Fruit fly (Drosophila melanogaster): Measurements from ENCODE around the gene sesB.

Gene sesB

DNA sequence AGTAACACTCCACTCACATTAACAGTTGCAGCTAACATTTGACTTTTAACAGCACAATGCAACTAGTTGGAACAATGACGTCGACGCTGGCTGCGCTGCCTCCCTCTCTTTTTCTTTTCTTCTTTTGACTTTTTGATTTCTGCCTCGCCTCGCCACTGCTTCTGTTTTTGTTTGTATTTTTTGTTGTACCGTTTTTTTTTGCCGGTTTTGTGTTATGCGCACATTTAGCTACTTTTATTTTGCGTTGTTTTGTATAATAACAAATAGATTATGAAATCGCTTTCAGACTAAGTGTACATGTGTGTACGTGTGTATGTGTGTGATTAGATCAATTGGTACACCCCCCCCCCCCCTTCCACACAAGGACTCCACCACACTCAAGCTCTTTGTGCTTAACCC, 44.2 kb downstream of the sesB start (continued):
- no peak for TF ChIP-seq ss (GFP tag; optimal IDR thresholded peaks at IDR 0.05)
- TF ChIP-seq Lpt (GFP tag; optimal IDR thresholded peaks at IDR 0.05), result no peak

DNA sequence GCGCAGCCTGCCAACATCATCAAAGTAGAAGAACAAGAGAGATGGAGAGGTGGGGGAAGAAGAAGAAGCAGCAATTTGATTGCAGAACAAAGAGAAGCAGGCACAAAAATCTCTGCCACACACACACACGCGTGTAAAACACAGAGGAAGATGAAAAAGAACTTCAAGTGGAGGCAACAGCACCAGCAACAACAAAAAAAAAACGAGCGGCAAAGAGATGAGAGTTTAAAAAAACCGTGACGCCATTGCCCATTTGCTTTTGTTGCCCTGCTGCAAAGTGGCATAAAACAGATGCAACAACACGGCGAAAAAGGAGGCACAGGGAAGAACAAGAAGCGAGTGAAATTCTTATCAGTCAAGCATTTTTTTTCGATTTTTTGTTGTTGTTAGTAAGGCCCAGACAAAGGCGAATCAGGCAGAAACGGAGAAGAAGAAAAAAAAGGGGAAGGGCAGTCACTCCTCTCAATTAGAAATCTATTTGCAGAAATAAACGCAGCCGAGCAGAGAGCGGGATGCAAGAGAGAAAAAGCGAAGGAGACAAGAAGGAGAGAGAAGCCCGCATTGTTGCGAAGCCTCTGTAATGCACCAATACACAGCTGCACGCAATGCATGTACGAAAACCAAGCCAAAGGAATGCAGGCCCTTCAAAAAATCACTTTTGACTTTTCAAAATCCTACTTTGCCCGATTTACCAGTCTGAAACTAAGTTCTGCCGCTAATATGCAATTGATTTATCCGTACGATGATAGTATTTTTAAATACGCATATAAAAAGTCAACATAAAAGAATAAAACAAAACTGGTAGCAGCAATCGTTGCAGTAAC, 44.8 kb downstream of the sesB start:
- TF ChIP-seq CG10669 (GFP tag; optimal IDR thresholded peaks at IDR 0.05), result peak; percentile 42
- peak; percentile 46; the same call in 1 of the 3 replicates for TF ChIP-seq eg (GFP tag; IDR thresholded peaks at IDR 0.05)
- peak; percentile 24 for TF ChIP-seq CG3032 (tag; optimal IDR thresholded peaks at IDR 0.05)
- TF ChIP-seq CG32006 (GFP tag; optimal IDR thresholded peaks at IDR 0.05), result peak; percentile 22
- no peak for TF ChIP-seq dac (GFP tag; optimal IDR thresholded peaks at IDR 0.05)
- peak; percentile 21 for TF ChIP-seq Ets96B (tag; optimal IDR thresholded peaks at IDR 0.05)
- peak; percentile 37 for TF ChIP-seq Lpt (GFP tag; optimal IDR thresholded peaks at IDR 0.05)
- TF ChIP-seq cyc (GFP tag; optimal IDR thresholded peaks at IDR 0.05), result no peak
- peak; percentile 32 for TF ChIP-seq vri (GFP tag; optimal IDR thresholded peaks at IDR 0.05)
- 0 out of 2 replicates have a peak, but pooled peaks have one; percentile 15 for TF ChIP-seq Gug (GFP tag; IDR thresholded peaks at IDR 0.05)
- peak; percentile 57 for TF ChIP-seq CG6808 (GFP tag; optimal IDR thresholded peaks at IDR 0.05)
- peak; percentile 18 for TF ChIP-seq Sox102F (GFP tag; optimal IDR thresholded peaks at IDR 0.05)
- TF ChIP-seq Blimp-1 (GFP tag; optimal IDR thresholded peaks at IDR 0.05), result no peak
- no peak for TF ChIP-seq topi (GFP tag; optimal IDR thresholded peaks at IDR 0.05)
- TF ChIP-seq CG8119 (GFP tag; IDR thresholded peaks at IDR 0.05), result peak; percentile 40; the same call in 1 of the 3 replicates
- peak; percentile 7 for TF ChIP-seq CG3919 (GFP tag; optimal IDR thresholded peaks at IDR 0.05)
- TF ChIP-seq svp (GFP tag), result peak; percentile 66
- no peak for TF ChIP-seq CG6792 (GFP tag; optimal IDR thresholded peaks at IDR 0.05)
- TF ChIP-seq pdm3 (GFP tag; optimal IDR thresholded peaks at IDR 0.05), result no peak
- no peak for TF ChIP-seq CG31627 (GFP tag; optimal IDR thresholded peaks at IDR 0.05)
- TF ChIP-seq CG6163 (GFP tag; IDR thresholded peaks at IDR 0.05), result peak; percentile 77; the same call in 2 of the 3 replicates
- TF ChIP-seq CG10631 (GFP tag; optimal IDR thresholded peaks at IDR 0.05), result no peak
- TF ChIP-seq Ets21C (GFP tag; optimal IDR thresholded peaks at IDR 0.05), result no peak
- peak; percentile 14 for TF ChIP-seq CG11762 (GFP tag; optimal IDR thresholded peaks at IDR 0.05; ENCODE audit: insufficient read depth)
- peak in 1 of 2 experiments; percentile 47 for TF ChIP-seq salr (GFP tag; optimal IDR thresholded peaks at IDR 0.05)
- TF ChIP-seq Hr39 (GFP tag; optimal IDR thresholded peaks at IDR 0.05), result no peak
- no peak for TF ChIP-seq Smox (GFP tag; optimal IDR thresholded peaks at IDR 0.05)
- TF ChIP-seq Eip78C (GFP tag), result peak; percentile 37
- no peak for TF ChIP-seq CG11902 (GFP tag; optimal IDR thresholded peaks at IDR 0.05)
- TF ChIP-seq fd59A (GFP tag; optimal IDR thresholded peaks at IDR 0.05), result no peak
- TF ChIP-seq fkh (GFP tag; optimal IDR thresholded peaks at IDR 0.05), result no peak
- TF ChIP-seq dsx (GFP tag; optimal IDR thresholded peaks at IDR 0.05; ENCODE audit: poor library complexity, severe bottlenecking), result peak; percentile 25
- TF ChIP-seq Met (GFP tag; optimal IDR thresholded peaks at IDR 0.05), result no peak
- TF ChIP-seq Eip93F (GFP tag; optimal IDR thresholded peaks at IDR 0.05), result no peak
- TF ChIP-seq CG8319 (GFP tag; optimal IDR thresholded peaks at IDR 0.05), result no peak
- TF ChIP-seq Eip75B (GFP tag; optimal IDR thresholded peaks at IDR 0.05), result no peak
- TF ChIP-seq CG15336 (GFP tag; IDR thresholded peaks at IDR 0.05), result no peak
- no peak for TF ChIP-seq CG34406 (GFP tag; optimal IDR thresholded peaks at IDR 0.05)
- peak; percentile 2 for TF ChIP-seq CG6854 (GFP tag; optimal IDR thresholded peaks at IDR 0.05)
- TF ChIP-seq acj6 (GFP tag; optimal IDR thresholded peaks at IDR 0.05), result no peak
- peak; percentile 28 for TF ChIP-seq CG9139 (GFP tag; optimal IDR thresholded peaks at IDR 0.05)
- no peak for TF ChIP-seq CG11294 (GFP tag; IDR thresholded peaks at IDR 0.05)
- no peak for TF ChIP-seq achi (GFP tag; optimal IDR thresholded peaks at IDR 0.05)
- peak; percentile 86 for TF ChIP-seq Sox14 (GFP tag; optimal IDR thresholded peaks at IDR 0.05)
- peak; percentile 60 for TF ChIP-seq CG6276 (GFP tag; optimal IDR thresholded peaks at IDR 0.05)
- no peak for TF ChIP-seq CG7368 (GFP tag; optimal IDR thresholded peaks at IDR 0.05)
- TF ChIP-seq net (GFP tag; optimal IDR thresholded peaks at IDR 0.05), result peak; percentile 24
